Worm (Caenorhabditis elegans): Measurements from ENCODE around the gene M03F4.6.

ce11 chrX:4998875-4999274, 29.7 kb upstream of the M03F4.6 start, which contains the start of gene set-30:
- TF ChIP-seq ztf-3 (GFP tag; optimal IDR thresholded peaks at IDR 0.05) (no peak), zim-3 (tag; optimal IDR thresholded peaks at IDR 0.05) (no peak), ama-1 (optimal IDR thresholded peaks at IDR 0.05) (no peak), ama-1 (GFP tag; optimal IDR thresholded peaks at IDR 0.05) (no peak), lin-35 (GFP tag; optimal IDR thresholded peaks at IDR 0.05) (no peak), madf-6 (GFP tag; IDR thresholded peaks at IDR 0.05) (no peak), ztf-6 (GFP tag; IDR thresholded peaks at IDR 0.05) (no peak), C17E4.6 (GFP tag; IDR thresholded peaks at IDR 0.05) (no peak), efl-1 (GFP tag; optimal IDR thresholded peaks at IDR 0.05) (no peak), nfya-2 (GFP tag; IDR thresholded peaks at IDR 0.05) (no peak), lin-26 (GFP tag; IDR thresholded peaks at IDR 0.05) (no peak), rec-8 (tag; optimal IDR thresholded peaks at IDR 0.05) (no peak), unc-130 (GFP tag; optimal IDR thresholded peaks at IDR 0.05) (no peak)

Measured in whole organism, young adult.